Fruit fly (Drosophila melanogaster) whole organism, adult: ENCODE measurements around the gene dl.

Experiments
- CG11617 ChIP-seq: fragments of 200-800 bp; sonication (Bioruptor generic); optimal IDR thresholded peaks from 2 replicates; lab custom pipeline; 2017; ENCODE audit warnings: mild to moderate bottlenecking, missing biosample characterization, missing genetic modification reagents, missing genetic modification characterization
- CG12768 ChIP-seq: fragments of 200-800 bp; sonication (Bioruptor generic); optimal IDR thresholded peaks from 2 replicates; lab custom pipeline; 2017; ENCODE audit warnings: missing biosample characterization, missing genetic modification characterization, mild to moderate bottlenecking, moderate library complexity, missing genetic modification reagents
- CG14711 ChIP-seq: fragments of 200-800 bp; sonication (Bioruptor generic); optimal IDR thresholded peaks from 2 replicates; lab custom pipeline; 2018; ENCODE audit warnings: missing biosample characterization, mild to moderate bottlenecking, missing genetic modification characterization, moderate library complexity
- CG1620 ChIP-seq: fragments of 200-800 bp; sonication (Bioruptor generic); optimal IDR thresholded peaks from 2 replicates; lab custom pipeline; 2016; ENCODE audit warnings: missing biosample characterization, missing genetic modification characterization
- CG33017 ChIP-seq: fragments of 200-800 bp; sonication (Bioruptor generic); optimal IDR thresholded peaks from 2 replicates; lab custom pipeline; 2018; ENCODE audit warnings: missing biosample characterization, mild to moderate bottlenecking, missing genetic modification characterization, moderate library complexity
- CG5204 ChIP-seq: fragments of 200-800 bp; sonication (Bioruptor generic); optimal IDR thresholded peaks from 2 replicates; lab custom pipeline; 2016; ENCODE audit warnings: missing biosample characterization, missing genetic modification characterization
- CG7045 ChIP-seq: fragments of 200-800 bp; sonication (Bioruptor generic); optimal IDR thresholded peaks from 2 replicates; lab custom pipeline; 2017; ENCODE audit warnings: missing biosample characterization, mild to moderate bottlenecking, missing genetic modification characterization
- CG7101 ChIP-seq: fragments of 200-800 bp; sonication (Bioruptor generic); optimal IDR thresholded peaks from 2 replicates; lab custom pipeline; 2018; ENCODE audit warnings: missing biosample characterization, mild to moderate bottlenecking, missing genetic modification characterization, moderate library complexity
- Clk ChIP-seq: fragments of 200-800 bp; sonication (Bioruptor generic); optimal IDR thresholded peaks from 2 replicates; lab custom pipeline; 2017; ENCODE audit warnings: missing biosample characterization, missing genetic modification characterization
- Crg-1 ChIP-seq: fragments of 200-800 bp; sonication (Bioruptor generic); optimal IDR thresholded peaks from 2 replicates; lab custom pipeline; 2016; ENCODE audit warnings: missing biosample characterization, missing genetic modification characterization
- Hr96 ChIP-seq: fragments of 200-800 bp; sonication (Bioruptor generic); optimal IDR thresholded peaks from 2 replicates; lab custom pipeline; 2016; ENCODE audit warnings: missing biosample characterization, missing genetic modification characterization
- Mnt ChIP-seq: fragments of 200-800 bp; sonication (Bioruptor generic); optimal IDR thresholded peaks from 2 replicates; lab custom pipeline; 2016; ENCODE audit warnings: missing biosample characterization, mild to moderate bottlenecking, missing genetic modification characterization
- bab1 ChIP-seq: fragments of 200-800 bp; sonication (Bioruptor generic); optimal IDR thresholded peaks from 3 replicates; lab custom pipeline; 2019; ENCODE audit warnings: missing biosample characterization, mild to moderate bottlenecking, missing genetic modification characterization, moderate library complexity
- cic ChIP-seq: fragments of 200-800 bp; sonication (Bioruptor generic); optimal IDR thresholded peaks from 2 replicates; lab custom pipeline; 2017; ENCODE audit warnings: missing biosample characterization, mild to moderate bottlenecking, missing genetic modification characterization, moderate library complexity
- cnc ChIP-seq, 2 experiments: fragments of >200 bp; optimal IDR thresholded peaks; 2 replicates each; lab custom pipeline; 2017
- kay ChIP-seq: fragments of 200-800 bp; sonication (Bioruptor generic); peaks from one replicate; lab custom pipeline; 2016; ENCODE audit warnings: missing biosample characterization, missing genetic modification characterization, borderline replicate concordance
- ovo ChIP-seq: fragments of 200-800 bp; sonication (Bioruptor generic); optimal IDR thresholded peaks from 2 replicates; lab custom pipeline; 2016; ENCODE audit warnings: missing biosample characterization, missing genetic modification characterization
- pad ChIP-seq: fragments of 200-800 bp; sonication (Bioruptor generic); optimal IDR thresholded peaks from 3 replicates; lab custom pipeline; 2017; ENCODE audit warnings: missing biosample characterization, missing genetic modification characterization, mild to moderate bottlenecking, moderate library complexity, missing genetic modification reagents
- tj ChIP-seq: fragments of 200-800 bp; sonication (Bioruptor generic); optimal IDR thresholded peaks from 3 replicates; lab custom pipeline; 2017; ENCODE audit warnings: missing biosample characterization, mild to moderate bottlenecking, missing genetic modification characterization, moderate library complexity
- toe ChIP-seq: fragments of 200-800 bp; sonication (Bioruptor generic); optimal IDR thresholded peaks from 2 replicates; lab custom pipeline; 2016; ENCODE audit warnings: missing biosample characterization, missing genetic modification characterization

The dl gene

dm6 chr2L:17450505-17451415 is 596 bp upstream of the dl start:
- TF ChIP-seq ovo (GFP tag; lab: Kevin White, UChicago) = no peak
- peak; percentile 30 for TF ChIP-seq pad (GFP tag; lab: Kevin White, UChicago)
- peak; percentile 40 for TF ChIP-seq bab1 (GFP tag; lab: Kevin White, UChicago)
- peak; percentile 64 for TF ChIP-seq CG33017 (tag; lab: Kevin White, UChicago)
- peak; percentile 66 for TF ChIP-seq CG5204
- peak; percentile 85 to 87 for TF ChIP-seq cnc (optimal IDR thresholded peaks at IDR 0.05; lab: Kevin White, UChicago)
- TF ChIP-seq CG7101 (tag; lab: Kevin White, UChicago) = peak; percentile 75
- TF ChIP-seq CG14711 (tag; lab: Kevin White, UChicago) = peak; percentile 68
- peak; percentile 51 for TF ChIP-seq CG12768 (GFP tag; lab: Kevin White, UChicago)
- peak; percentile 35 for TF ChIP-seq Hr96 (GFP tag; lab: Kevin White, UChicago)
- peak; percentile 98 for TF ChIP-seq cic (GFP tag; lab: Kevin White, UChicago)
- peak; percentile 21 for TF ChIP-seq tj (GFP tag; lab: Kevin White, UChicago)
- TF ChIP-seq kay = peak; percentile 99
- peak; percentile 19 for TF ChIP-seq Mnt (GFP tag; lab: Kevin White, UChicago)
- TF ChIP-seq toe = peak; percentile 33
- TF ChIP-seq Crg-1 (GFP tag; lab: Kevin White, UChicago) = peak; percentile 55
- TF ChIP-seq CG11617 (GFP tag; lab: Kevin White, UChicago) = peak; percentile 75
- TF ChIP-seq CG7045 (GFP tag; lab: Kevin White, UChicago) = peak; percentile 73
- TF ChIP-seq CG1620 (GFP tag; lab: Kevin White, UChicago) = no peak
- no peak for TF ChIP-seq Clk (GFP tag; lab: Kevin White, UChicago)

- no peak for TF ChIP-seq CG14711 (tag; lab: Kevin White, UChicago)
- TF ChIP-seq bab1 (GFP tag; lab: Kevin White, UChicago) = no peak
- peak; percentile 3 for TF ChIP-seq CG7101 (tag; lab: Kevin White, UChicago)
- TF ChIP-seq CG1620 (GFP tag; lab: Kevin White, UChicago) = no peak
- peak; percentile 4 for TF ChIP-seq tj (GFP tag; lab: Kevin White, UChicago)
- TF ChIP-seq CG12768 (GFP tag; lab: Kevin White, UChicago) = peak; percentile 36
- TF ChIP-seq cnc (optimal IDR thresholded peaks at IDR 0.05; lab: Kevin White, UChicago) = no peak
- TF ChIP-seq kay = no peak
- TF ChIP-seq Crg-1 (GFP tag; lab: Kevin White, UChicago) = no peak
- TF ChIP-seq toe = no peak
- no peak for TF ChIP-seq CG5204
- TF ChIP-seq cic (GFP tag; lab: Kevin White, UChicago) = peak; percentile 79
- TF ChIP-seq Hr96 (GFP tag; lab: Kevin White, UChicago) = no peak
- peak; percentile 35 for TF ChIP-seq CG7045 (GFP tag; lab: Kevin White, UChicago)
- no peak for TF ChIP-seq Mnt (GFP tag; lab: Kevin White, UChicago)
- TF ChIP-seq Clk (GFP tag; lab: Kevin White, UChicago) = no peak
- no peak for TF ChIP-seq CG11617 (GFP tag; lab: Kevin White, UChicago)
- TF ChIP-seq pad (GFP tag; lab: Kevin White, UChicago) = peak; percentile 3
- no peak for TF ChIP-seq ovo (GFP tag; lab: Kevin White, UChicago)
- no peak for TF ChIP-seq CG33017 (tag; lab: Kevin White, UChicago)
These were observed 1.7 kb downstream of the dl start for dm6 chr2L:17448435-17448834.

- TF ChIP-seq kay = peak; percentile 92
- no peak for TF ChIP-seq CG7101 (tag; lab: Kevin White, UChicago)
These were observed 3.1 kb downstream of the dl start for dm6 chr2L:17447071-17447470.

- TF ChIP-seq CG33017 (tag; lab: Kevin White, UChicago) (no peak), kay (no peak), CG11617 (GFP tag; lab: Kevin White, UChicago) (no peak), cic (GFP tag; lab: Kevin White, UChicago) (no peak), CG12768 (GFP tag; lab: Kevin White, UChicago) (no peak), CG14711 (tag; lab: Kevin White, UChicago) (no peak), Hr96 (GFP tag; lab: Kevin White, UChicago) (no peak), Clk (GFP tag; lab: Kevin White, UChicago) (no peak), CG7101 (tag; lab: Kevin White, UChicago) (no peak), Mnt (GFP tag; lab: Kevin White, UChicago) (no peak), tj (GFP tag; lab: Kevin White, UChicago) (no peak), CG5204 (no peak), CG7045 (GFP tag; lab: Kevin White, UChicago) (no peak), toe (no peak), CG1620 (GFP tag; lab: Kevin White, UChicago) (no peak), ovo (GFP tag; lab: Kevin White, UChicago) (no peak), bab1 (GFP tag; lab: Kevin White, UChicago) (no peak), Crg-1 (GFP tag; lab: Kevin White, UChicago) (no peak)
These were observed 12.6 kb downstream of the dl start for dm6 chr2L:17437594-17437993.

dm6 chr2L:17436500-17436899 is 13.7 kb downstream of the dl start, which contains the start of gene CG33928:
Gene CG33928, minus strand, starts transcription at chr2L:17436600.
- TF ChIP-seq kay (no peak), ovo (GFP tag; lab: Kevin White, UChicago) (no peak), bab1 (GFP tag; lab: Kevin White, UChicago) (no peak), CG7045 (GFP tag; lab: Kevin White, UChicago) (no peak), CG14711 (tag; lab: Kevin White, UChicago) (no peak), toe (no peak), Crg-1 (GFP tag; lab: Kevin White, UChicago) (no peak)
